Fruit fly (Drosophila melanogaster): ENCODE data around the gene Cpr97Eb.

Cpr97Eb gene

DNA sequence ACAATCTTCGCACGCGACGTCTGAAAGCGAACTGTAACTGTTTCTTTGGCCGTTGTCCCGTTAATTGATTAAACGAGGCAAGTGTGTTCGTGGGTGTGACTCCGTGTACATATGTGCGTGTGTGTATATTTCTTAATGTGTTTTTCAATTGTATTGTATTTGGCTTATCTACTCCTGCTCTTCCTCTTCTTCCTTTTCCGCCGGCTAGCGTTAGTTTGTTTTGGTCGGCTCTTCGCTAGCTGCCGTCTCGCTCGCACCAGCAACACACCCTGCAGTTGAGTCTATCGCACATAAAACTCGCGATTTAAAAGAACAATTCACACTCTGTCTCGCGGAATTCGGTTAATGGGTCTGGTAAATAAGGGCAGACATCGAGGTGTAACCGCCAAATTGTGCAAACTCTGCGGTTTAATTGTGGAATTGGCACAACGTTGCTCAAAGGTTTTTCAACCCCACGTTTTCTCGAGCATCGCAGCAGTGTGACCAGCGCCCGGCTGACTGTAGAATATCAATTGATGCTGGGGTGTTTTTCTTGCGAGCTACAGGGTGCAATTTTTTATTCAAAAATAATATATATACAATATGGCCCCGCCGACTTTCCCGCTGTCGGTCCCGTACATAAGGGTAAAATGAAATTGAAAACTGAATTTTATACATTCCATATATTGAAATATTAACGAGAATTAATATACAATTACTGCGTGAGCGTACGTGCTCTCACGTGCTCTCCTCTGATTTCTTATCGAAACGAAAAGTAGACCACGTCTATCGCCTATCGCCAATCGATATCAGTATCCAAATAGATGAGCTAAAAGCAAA lies 21.1 kb upstream of the Cpr97Eb start, which contains the start of the genes gb and CG5815 (continued):
- TF ChIP-seq br (optimal IDR thresholded peaks at IDR 0.05) (no peak), Bteb2 (GFP tag; optimal IDR thresholded peaks at IDR 0.05) (peak; percentile 78), fu2 (GFP tag; optimal IDR thresholded peaks at IDR 0.05) (peak; percentile 79), HLH54F (GFP tag; optimal IDR thresholded peaks at IDR 0.05) (peak; percentile 87), Lhr (GFP tag; optimal IDR thresholded peaks at IDR 0.05) (peak; percentile 95), Rx (GFP tag; IDR thresholded peaks at IDR 0.05) (peak; percentile 86), NC2β (GFP tag; optimal IDR thresholded peaks at IDR 0.05) (peak; percentile 48), Sox102F (GFP tag; optimal IDR thresholded peaks at IDR 0.05) (peak; percentile 92), tna (GFP tag; IDR thresholded peaks at IDR 0.05; ENCODE audit: partially characterized antibody) (peak; percentile 86), CG8765 (GFP tag; IDR thresholded peaks at IDR 0.05) (peak; percentile 86), sna (GFP tag; IDR thresholded peaks at IDR 0.05; ENCODE audit: partially characterized antibody) (peak; percentile 98), zfh2 (GFP tag; optimal IDR thresholded peaks at IDR 0.05) (peak; percentile 89), sima (GFP tag; optimal IDR thresholded peaks at IDR 0.05) (no peak), Pdp1 (GFP tag; optimal IDR thresholded peaks at IDR 0.05) (peak; percentile 84 to 85), CG32772 (GFP tag; IDR thresholded peaks at IDR 0.05) (peak; percentile 87), CG13424 (tag; optimal IDR thresholded peaks at IDR 0.05) (peak; percentile 93), CG11723 (GFP tag; optimal IDR thresholded peaks at IDR 0.05) (no peak), CG17186 (GFP tag; optimal IDR thresholded peaks at IDR 0.05) (peak; percentile 65), nau (GFP tag; optimal IDR thresholded peaks at IDR 0.05) (no peak), Ravus (GFP tag; IDR thresholded peaks at IDR 0.05) (peak; percentile 68), gcm (GFP tag; optimal IDR thresholded peaks at IDR 0.05) (peak; percentile 71), kni (GFP tag; optimal IDR thresholded peaks at IDR 0.05) (peak; percentile 98), CG15269 (tag; optimal IDR thresholded peaks at IDR 0.05) (peak; percentile 89), CG11504 (tag; optimal IDR thresholded peaks at IDR 0.05) (peak; percentile 90), run (tag; optimal IDR thresholded peaks at IDR 0.05) (peak; percentile 60), CG15601 (tag; optimal IDR thresholded peaks at IDR 0.05) (peak; percentile 79), CG9932 (GFP tag; IDR thresholded peaks at IDR 0.05) (peak; percentile 97), tin (GFP tag; optimal IDR thresholded peaks at IDR 0.05) (peak; percentile 95), Stat92E (GFP tag; optimal IDR thresholded peaks at IDR 0.05) (peak in 1 of 3 experiments; percentile 34), CG4854 (GFP tag; optimal IDR thresholded peaks at IDR 0.05) (peak; percentile 85), CG4730 (GFP tag; IDR thresholded peaks at IDR 0.05) (peak; percentile 82), chinmo (GFP tag; IDR thresholded peaks at IDR 0.05; ENCODE audit: partially characterized antibody) (peak; percentile 74; the same call in 2 of the 4 replicates), CG33213 (GFP tag; optimal IDR thresholded peaks at IDR 0.05) (peak; percentile 88), CG2202 (tag; optimal IDR thresholded peaks at IDR 0.05) (peak; percentile 79), CG4328 (GFP tag; optimal IDR thresholded peaks at IDR 0.05) (peak; percentile 85), Med (GFP tag) (peak; percentile 97), cwo (GFP tag; optimal IDR thresholded peaks at IDR 0.05) (peak; percentile 83), CG16813 (GFP tag; IDR thresholded peaks at IDR 0.05; ENCODE audit: partially characterized antibody) (peak; percentile 96), tio (GFP tag; optimal IDR thresholded peaks at IDR 0.05) (peak; percentile 88), CG10654 (GFP tag; optimal IDR thresholded peaks at IDR 0.05) (peak; percentile 86), E2f2 (GFP tag; IDR thresholded peaks at IDR 0.05) (peak; percentile 77), bab2 (GFP tag; optimal IDR thresholded peaks at IDR 0.05) (peak; percentile 85), hth (optimal IDR thresholded peaks at IDR 0.05) (no peak), gt (GFP tag; IDR thresholded peaks at IDR 0.05) (0 out of 2 replicates have a peak, but pooled peaks have one; percentile 38), h (optimal IDR thresholded peaks at IDR 0.05) (no peak)
